Worm (Caenorhabditis elegans): ENCODE results near the gene T03G6.7.

- TF ChIP-seq zim-3 (tag; optimal IDR thresholded peaks at IDR 0.05), result no peak
- no peak for TF ChIP-seq xnd-1 (tag; optimal IDR thresholded peaks at IDR 0.05)
- no peak for TF ChIP-seq dpl-1 (GFP tag; optimal IDR thresholded peaks at IDR 0.05)
- TF ChIP-seq bed-2 (GFP tag; IDR thresholded peaks at IDR 0.05), result no peak
- TF ChIP-seq pha-4 (tag; optimal IDR thresholded peaks at IDR 0.05), result no peak
- no peak for TF ChIP-seq F10E7.11 (tag; optimal IDR thresholded peaks at IDR 0.05)
- no peak for TF ChIP-seq lin-35 (GFP tag; optimal IDR thresholded peaks at IDR 0.05)
- TF ChIP-seq efl-1 (GFP tag; optimal IDR thresholded peaks at IDR 0.05), result no peak
- TF ChIP-seq B0336.3 (GFP tag; IDR thresholded peaks at IDR 0.05), result no peak
Observed at ce11 chrX:2565308-2565773, 28.5 kb upstream of the T03G6.7 start, which contains the start of gene F52H2.15.

Measured in whole organism, young adult.